Fruit fly (Drosophila melanogaster) whole organism, embryonic: ENCODE measurements around the gene RluA-1.

ENCODE experiments used
- CG10274 ChIP-seq: fragments of 200-800 bp; sonication (Bioruptor generic); optimal IDR thresholded peaks from 3 replicates; lab custom pipeline; 2017; ENCODE audit warnings: missing biosample characterization, mild to moderate bottlenecking, missing genetic modification characterization
- CG13296 ChIP-seq: fragments of 200-800 bp; sonication (Bioruptor generic); optimal IDR thresholded peaks from 3 replicates; lab custom pipeline; 2018; ENCODE audit warnings: missing biosample characterization, mild to moderate bottlenecking, missing genetic modification characterization
- CG13775 ChIP-seq: fragments of 200-800 bp; sonication (Bioruptor generic); optimal IDR thresholded peaks from 3 replicates; lab custom pipeline; 2017; ENCODE audit warnings: missing biosample characterization, mild to moderate bottlenecking, missing genetic modification characterization
- CG14710 ChIP-seq: fragments of 200-800 bp; sonication (Bioruptor generic); optimal IDR thresholded peaks from 3 replicates; lab custom pipeline; 2019; ENCODE audit warnings: missing biosample characterization, mild to moderate bottlenecking, missing genetic modification characterization, moderate library complexity
- CG17186 ChIP-seq: fragments of 200-800 bp; sonication (Bioruptor generic); optimal IDR thresholded peaks from 3 replicates; lab custom pipeline; 2017; ENCODE audit warnings: missing biosample characterization, missing genetic modification reagents, missing genetic modification characterization
- CG33213 ChIP-seq: fragments of 200-800 bp; sonication (Bioruptor generic); optimal IDR thresholded peaks from 3 replicates; lab custom pipeline; 2016; ENCODE audit warnings: missing biosample characterization, missing genetic modification characterization
- CG33557 ChIP-seq: fragments of 200-800 bp; sonication (Bioruptor generic); optimal IDR thresholded peaks from 2 replicates; lab custom pipeline; 2019; ENCODE audit warnings: missing biosample characterization, mild to moderate bottlenecking, missing genetic modification characterization, moderate library complexity
- CG34224 ChIP-seq: fragments of 200-800 bp; sonication (Bioruptor generic); IDR thresholded peaks from 3 replicates; pipeline ENCODE4 v1.3.6; 2022; ENCODE audit warnings: missing biosample characterization, missing genetic modification characterization; ENCODE audit not compliant: partially characterized antibody
- CG4617 ChIP-seq: fragments of 200-800 bp; sonication (Bioruptor generic); optimal IDR thresholded peaks from 3 replicates; lab custom pipeline; 2016; ENCODE audit warnings: missing biosample characterization, missing genetic modification characterization, borderline replicate concordance
- CG7271 ChIP-seq: fragments of 200-800 bp; sonication (Bioruptor generic); optimal IDR thresholded peaks from 2 replicates; lab custom pipeline; 2018; ENCODE audit warnings: missing biosample characterization, mild to moderate bottlenecking, missing genetic modification characterization, moderate library complexity
- CG7556 ChIP-seq: fragments of 200-800 bp; sonication (Bioruptor generic); optimal IDR thresholded peaks from 2 replicates; lab custom pipeline; 2017; ENCODE audit warnings: missing biosample characterization, mild to moderate bottlenecking, missing genetic modification characterization
- CG8290 ChIP-seq, 3 experiments: fragments of 200-800 bp; sonication (Bioruptor generic); optimal IDR thresholded peaks; 2 replicates each; lab custom pipeline; 2016 to 2019; ENCODE audit warnings: missing biosample characterization in 3 of 3, missing genetic modification characterization in 3 of 3, mild to moderate bottlenecking in 2 of 3, moderate library complexity in 1 of 3
- CG9797 ChIP-seq: fragments of 200-800 bp; sonication (Bioruptor generic); optimal IDR thresholded peaks from 3 replicates; lab custom pipeline; 2018; ENCODE audit warnings: missing biosample characterization, mild to moderate bottlenecking, missing genetic modification characterization
- CG9876 ChIP-seq: fragments of 200-800 bp; sonication (Bioruptor generic); optimal IDR thresholded peaks from 2 replicates; lab custom pipeline; 2016; ENCODE audit warnings: missing biosample characterization, missing genetic modification characterization
- CG9932 ChIP-seq: fragments of 200-800 bp; sonication (Bioruptor generic); IDR thresholded peaks from 2 replicates; pipeline ENCODE4 v1.3.6; 2022; ENCODE audit warnings: missing biosample characterization, missing genetic modification characterization
- CrebB ChIP-seq: fragments of 200-800 bp; sonication (Bioruptor generic); optimal IDR thresholded peaks from 3 replicates; lab custom pipeline; 2018; ENCODE audit warnings: missing biosample characterization, mild to moderate bottlenecking, missing genetic modification characterization
- Dad ChIP-seq: fragments of 200-800 bp; sonication (Bioruptor generic); optimal IDR thresholded peaks from 3 replicates; lab custom pipeline; 2016; ENCODE audit warnings: missing biosample characterization, missing genetic modification characterization
- E2f2 ChIP-seq: fragments of 200-800 bp; sonication (Bioruptor generic); IDR thresholded peaks from 2 replicates; pipeline ENCODE4 v1.3.6; 2022; ENCODE audit warnings: missing biosample characterization, missing genetic modification characterization
- Elba2 ChIP-seq: fragments of 200-800 bp; sonication (Bioruptor generic); optimal IDR thresholded peaks from 3 replicates; lab custom pipeline; 2016; ENCODE audit warnings: missing biosample characterization, missing genetic modification characterization
- Gsc ChIP-seq: fragments of 200-800 bp; sonication (Bioruptor generic); IDR thresholded peaks from 2 replicates; pipeline ENCODE4 v1.3.6; 2022; ENCODE audit warnings: missing biosample characterization, missing genetic modification characterization
- Hr3 ChIP-seq: fragments of 200-800 bp; sonication (Bioruptor generic); optimal IDR thresholded peaks from 3 replicates; lab custom pipeline; 2016; ENCODE audit warnings: missing biosample characterization, missing genetic modification characterization
- Hr78 ChIP-seq, 2 experiments: fragments of 200-800 bp in 1 of 2; fragments of >200 bp in 1 of 2; sonication (Bioruptor generic) in 1 of 2; optimal IDR thresholded peaks; 2 replicates each; lab custom pipeline; 2017 to 2019; ENCODE audit warnings: missing biosample characterization in 2 of 2, missing genetic modification characterization in 2 of 2, mild to moderate bottlenecking in 1 of 2, moderate library complexity in 1 of 2
- Hsf ChIP-seq: fragments of 200-800 bp; sonication (Bioruptor generic); optimal IDR thresholded peaks from 3 replicates; lab custom pipeline; 2016; ENCODE audit warnings: missing biosample characterization, missing genetic modification characterization
- Lhr ChIP-seq: fragments of 200-800 bp; sonication (Bioruptor generic); optimal IDR thresholded peaks from 3 replicates; lab custom pipeline; 2017; ENCODE audit warnings: mild to moderate bottlenecking, missing biosample characterization, missing genetic modification reagents, missing genetic modification characterization
- MESR4 ChIP-seq: fragments of 200-800 bp; sonication (Bioruptor generic); optimal IDR thresholded peaks from 2 replicates; lab custom pipeline; 2018; ENCODE audit warnings: missing biosample characterization, mild to moderate bottlenecking, missing genetic modification characterization, moderate library complexity
- NfI ChIP-seq: fragments of 200-800 bp; sonication (Bioruptor generic); optimal IDR thresholded peaks from 3 replicates; lab custom pipeline; 2018; ENCODE audit warnings: missing biosample characterization, mild to moderate bottlenecking, missing genetic modification characterization, moderate library complexity
- Opbp ChIP-seq: fragments of 200-800 bp; sonication (Bioruptor generic); IDR thresholded peaks from 3 replicates; pipeline ENCODE4 v1.3.6; 2022; ENCODE audit warnings: missing biosample characterization, missing genetic modification characterization; ENCODE audit not compliant: partially characterized antibody
- PHDP ChIP-seq: fragments of 200-800 bp; sonication (Bioruptor generic); optimal IDR thresholded peaks from 3 replicates; lab custom pipeline; 2018; ENCODE audit warnings: missing biosample characterization, mild to moderate bottlenecking, missing genetic modification characterization, moderate library complexity
- YL-1 ChIP-seq: fragments of 200-800 bp; sonication (Bioruptor generic); optimal IDR thresholded peaks from 3 replicates; lab custom pipeline; 2017; ENCODE audit warnings: missing biosample characterization, mild to moderate bottlenecking, missing genetic modification characterization
- amos ChIP-seq: fragments of 200-800 bp; sonication (Bioruptor generic); IDR thresholded peaks from 2 replicates; pipeline ENCODE4 v1.3.6; 2022; ENCODE audit warnings: missing biosample characterization, missing genetic modification characterization; ENCODE audit not compliant: partially characterized antibody
- bowl ChIP-seq: fragments of 200-800 bp; sonication (Bioruptor generic); IDR thresholded peaks from 2 replicates; pipeline ENCODE4 v1.3.6; 2022; ENCODE audit warnings: missing biosample characterization, missing genetic modification characterization
- bsh ChIP-seq, 2 experiments: fragments of 200-800 bp; sonication (Bioruptor generic); optimal IDR thresholded peaks; 2 replicates each; lab custom pipeline; 2017 to 2018; ENCODE audit warnings: mild to moderate bottlenecking in 2 of 2, missing biosample characterization in 2 of 2, missing genetic modification characterization in 2 of 2, moderate library complexity in 1 of 2
- dm ChIP-seq: fragments of 200-800 bp; sonication (Bioruptor generic); optimal IDR thresholded peaks from 3 replicates; lab custom pipeline; 2016; ENCODE audit warnings: missing biosample characterization, missing genetic modification characterization
- eyg ChIP-seq: fragments of 200-800 bp; sonication (Bioruptor generic); optimal IDR thresholded peaks from 3 replicates; lab custom pipeline; 2016; ENCODE audit warnings: missing biosample characterization, missing genetic modification characterization
- grau ChIP-seq: fragments of 200-800 bp; optimal IDR thresholded peaks from 3 replicates; lab custom pipeline; 2019; ENCODE audit warnings: missing biosample characterization, mild to moderate bottlenecking, missing genetic modification characterization, moderate library complexity
- inv ChIP-seq: fragments of 200-800 bp; sonication (Bioruptor generic); IDR thresholded peaks from 2 replicates; pipeline ENCODE4 v1.3.6; 2022; ENCODE audit warnings: missing biosample characterization, missing genetic modification characterization; ENCODE audit not compliant: partially characterized antibody
- jumu ChIP-seq: fragments of 200-800 bp; sonication (Bioruptor generic); optimal IDR thresholded peaks from 3 replicates; lab custom pipeline; 2016; ENCODE audit warnings: missing biosample characterization, missing genetic modification characterization
- kay ChIP-seq: fragments of 200-800 bp; sonication (Bioruptor generic); optimal IDR thresholded peaks from 2 replicates; lab custom pipeline; 2016; ENCODE audit warnings: missing biosample characterization, missing genetic modification characterization
- lbe ChIP-seq: fragments of 200-800 bp; sonication (Bioruptor generic); optimal IDR thresholded peaks from 2 replicates; lab custom pipeline; 2016; ENCODE audit warnings: missing biosample characterization, mild to moderate bottlenecking, missing genetic modification characterization
- lilli ChIP-seq: fragments of 200-800 bp; sonication (Bioruptor generic); optimal IDR thresholded peaks from 3 replicates; lab custom pipeline; 2016; ENCODE audit warnings: missing biosample characterization, missing genetic modification characterization
- nau ChIP-seq: fragments of 200-800 bp; sonication (Bioruptor generic); optimal IDR thresholded peaks from 3 replicates; lab custom pipeline; 2017; ENCODE audit warnings: missing biosample characterization, mild to moderate bottlenecking, missing genetic modification characterization, missing genetic modification reagents
- nmo ChIP-seq: fragments of 200-800 bp; sonication (Bioruptor generic); optimal IDR thresholded peaks from 2 replicates; lab custom pipeline; 2018; ENCODE audit warnings: missing biosample characterization, mild to moderate bottlenecking, missing genetic modification characterization, moderate library complexity
- scrt ChIP-seq: fragments of 200-800 bp; sonication (Bioruptor generic); optimal IDR thresholded peaks from 2 replicates; lab custom pipeline; 2018; ENCODE audit warnings: missing biosample characterization, mild to moderate bottlenecking, missing genetic modification characterization, moderate library complexity
- slbo ChIP-seq: fragments of 200-800 bp; sonication (Bioruptor generic); IDR thresholded peaks from 2 replicates; pipeline ENCODE4 v1.3.6; 2022; ENCODE audit warnings: missing biosample characterization, missing genetic modification characterization
- trem ChIP-seq: fragments of 200-800 bp; optimal IDR thresholded peaks from 3 replicates; lab custom pipeline; 2019; ENCODE audit warnings: missing biosample characterization, mild to moderate bottlenecking, missing genetic modification characterization, moderate library complexity
- twi ChIP-seq: fragments of 200-800 bp; optimal IDR thresholded peaks from 2 replicates; lab custom pipeline; 2019; ENCODE audit warnings: missing biosample characterization, mild to moderate bottlenecking, missing genetic modification characterization, moderate library complexity
- wor ChIP-seq: fragments of 200-800 bp; sonication (Bioruptor generic); IDR thresholded peaks from 2 replicates; pipeline ENCODE4 v1.3.6; 2022; ENCODE audit warnings: missing biosample characterization, missing genetic modification characterization
- zen ChIP-seq: fragments of 200-800 bp; sonication (Bioruptor generic); optimal IDR thresholded peaks from 3 replicates; lab custom pipeline; 2018; ENCODE audit warnings: missing biosample characterization, mild to moderate bottlenecking, missing genetic modification characterization, moderate library complexity

The RluA-1 gene

dm6 chr2L:10426534-10427048 lies 47.6 kb downstream of the RluA-1 start, which contains the start of the genes SmB and KdelR (continued):
- peak; percentile 61 for TF ChIP-seq lilli (GFP tag; lab: Kevin White, UChicago)
- peak; percentile 41 for TF ChIP-seq nmo (GFP tag; lab: Kevin White, UChicago)
- TF ChIP-seq E2f2 (GFP tag; lab: Robert Waterston, UW), result peak; percentile 68; the same call in 1 of the 2 replicates
- peak; percentile 26 for TF ChIP-seq Elba2 (GFP tag; lab: Kevin White, UChicago)
- TF ChIP-seq lbe (GFP tag; lab: Kevin White, UChicago), result peak; percentile 67
- no peak for TF ChIP-seq Hr78 (GFP tag; optimal IDR thresholded peaks at IDR 0.05; lab: Kevin White, UChicago)
- peak; percentile 89 for TF ChIP-seq YL-1 (GFP tag; lab: Kevin White, UChicago)
- peak; percentile 83 for TF ChIP-seq CG34224 (GFP tag; lab: Robert Waterston, UW)
- peak; percentile 11 for TF ChIP-seq zen
- TF ChIP-seq Gsc (GFP tag; lab: Robert Waterston, UW), result no peak
- TF ChIP-seq bsh (GFP tag; optimal IDR thresholded peaks at IDR 0.05; lab: Kevin White, UChicago), result peak in 1 of 2 experiments; percentile 1
- TF ChIP-seq Opbp (GFP tag; lab: Robert Waterston, UW), result peak; percentile 64; the same call in 2 of the 3 replicates
- peak; percentile 65; the same call in 1 of the 2 replicates for TF ChIP-seq inv (GFP tag; lab: Robert Waterston, UW)
- peak; percentile 3 for TF ChIP-seq CG17186 (GFP tag; lab: Kevin White, UChicago)
- TF ChIP-seq grau (tag; lab: Kevin White, UChicago), result peak; percentile 32
- peak; percentile 18 for TF ChIP-seq CG4617 (GFP tag; lab: Kevin White, UChicago)
- TF ChIP-seq CG13296 (GFP tag; lab: Kevin White, UChicago), result peak; percentile 17
- no peak for TF ChIP-seq nau (GFP tag; lab: Kevin White, UChicago)
- TF ChIP-seq Hr3 (GFP tag; lab: Kevin White, UChicago), result no peak
- peak; percentile 30 for TF ChIP-seq CG7556 (GFP tag; lab: Kevin White, UChicago)
- TF ChIP-seq CG33557, result peak; percentile 26
- peak; percentile 36 for TF ChIP-seq CG13775
- TF ChIP-seq kay (GFP tag; lab: Kevin White, UChicago), result peak; percentile 90
- peak; percentile 28; the same call in 1 of the 2 replicates for TF ChIP-seq CG9932
- TF ChIP-seq eyg, result no peak
- TF ChIP-seq CG9797 (GFP tag; lab: Kevin White, UChicago), result peak; percentile 56
- peak; percentile 40 for TF ChIP-seq CG8290 (GFP tag; optimal IDR thresholded peaks at IDR 0.05; lab: Kevin White, UChicago)
- TF ChIP-seq CG8290 (tag; optimal IDR thresholded peaks at IDR 0.05; lab: Kevin White, UChicago), result peak in 1 of 2 experiments; percentile 53
- TF ChIP-seq CG10274, result no peak
- no peak for TF ChIP-seq scrt (GFP tag; lab: Kevin White, UChicago)
- no peak for TF ChIP-seq NfI (GFP tag; lab: Kevin White, UChicago)
- TF ChIP-seq amos, result peak; percentile 67; the same call in 1 of the 2 replicates
- peak; percentile 22 for TF ChIP-seq PHDP (tag; lab: Kevin White, UChicago)
- no peak for TF ChIP-seq wor
- peak; percentile 92 for TF ChIP-seq MESR4
- TF ChIP-seq slbo (GFP tag; lab: Robert Waterston, UW), result peak; percentile 26; the same call in 1 of the 2 replicates
- peak; percentile 4 for TF ChIP-seq CG33213 (GFP tag; lab: Kevin White, UChicago)
- peak; percentile 78 for TF ChIP-seq trem (tag; lab: Kevin White, UChicago)
- peak; percentile 80 for TF ChIP-seq dm (GFP tag; lab: Kevin White, UChicago)
- TF ChIP-seq CrebB (tag; lab: Kevin White, UChicago), result peak; percentile 15
- peak; percentile 4 for TF ChIP-seq Dad (GFP tag; lab: Kevin White, UChicago)
- no peak for TF ChIP-seq bowl (GFP tag; lab: Robert Waterston, UW)
- TF ChIP-seq Lhr (GFP tag; lab: Kevin White, UChicago), result peak; percentile 56
- TF ChIP-seq twi (tag; lab: Kevin White, UChicago), result peak; percentile 17
- peak; percentile 7 for TF ChIP-seq jumu (GFP tag; lab: Kevin White, UChicago)
- peak; percentile 17 for TF ChIP-seq Hsf (GFP tag; lab: Kevin White, UChicago)
- TF ChIP-seq CG9876 (GFP tag; lab: Kevin White, UChicago), result no peak
- peak; percentile 8 for TF ChIP-seq CG7271
- TF ChIP-seq CG14710 (tag; lab: Kevin White, UChicago), result peak; percentile 87
